Worm (Caenorhabditis elegans): ENCODE results near the gene C32D5.12.

DNA sequence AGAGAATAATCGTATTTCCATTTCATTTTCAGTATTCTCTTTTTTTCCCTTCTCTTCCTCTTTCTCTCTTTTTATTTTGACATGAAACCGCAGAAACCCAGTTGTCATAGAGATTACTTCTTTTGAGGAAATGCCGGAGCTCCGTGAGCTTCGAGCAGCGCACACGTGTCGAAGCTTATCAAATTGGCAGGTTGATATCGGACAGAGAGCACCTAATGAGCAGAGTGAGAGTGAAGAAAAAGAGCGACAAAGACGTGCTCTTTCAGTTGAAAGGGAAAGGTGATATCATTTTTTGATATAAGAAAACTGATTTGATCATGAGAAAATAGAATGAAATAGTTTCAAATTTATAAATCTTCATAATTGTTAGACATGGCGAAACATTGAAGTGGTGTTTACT is 23.4 kb downstream of the C32D5.12 start, which contains the start of gene C32D5.14:
- no peak for TF ChIP-seq nhr-90 (tag; optimal IDR thresholded peaks at IDR 0.05)
- no peak for TF ChIP-seq ama-1 (optimal IDR thresholded peaks at IDR 0.05)
- TF ChIP-seq ama-1 (GFP tag; optimal IDR thresholded peaks at IDR 0.05) = no peak
- no peak for TF ChIP-seq unc-130 (GFP tag; optimal IDR thresholded peaks at IDR 0.05)
- no peak for TF ChIP-seq die-1 (tag; optimal IDR thresholded peaks at IDR 0.05)
- TF ChIP-seq F57C9.4 (tag; optimal IDR thresholded peaks at IDR 0.05) = no peak
- TF ChIP-seq lin-54 (GFP tag; optimal IDR thresholded peaks at IDR 0.05) = no peak
- TF ChIP-seq snpc-1.1 (tag; optimal IDR thresholded peaks at IDR 0.05; ENCODE audit: insufficient read depth) = no peak
- no peak for TF ChIP-seq unc-62 (GFP tag; optimal IDR thresholded peaks at IDR 0.05)
- TF ChIP-seq ekl-4 (GFP tag; IDR thresholded peaks at IDR 0.05) = no peak
- no peak for TF ChIP-seq lsl-1 (GFP tag; optimal IDR thresholded peaks at IDR 0.05)
- TF ChIP-seq snpc-4 (GFP tag; optimal IDR thresholded peaks at IDR 0.05) = no peak
- no peak for TF ChIP-seq snpc-4 (tag; optimal IDR thresholded peaks at IDR 0.05)
- TF ChIP-seq pha-4 (tag; optimal IDR thresholded peaks at IDR 0.05) = no peak
- no peak for TF ChIP-seq K12H6.12 (tag; optimal IDR thresholded peaks at IDR 0.05)
- TF ChIP-seq sdz-38 (tag; optimal IDR thresholded peaks at IDR 0.05) = no peak

Data from whole organism, young adult.